Fruit fly (Drosophila melanogaster): ENCODE results near the gene Nipsnap.

Nipsnap gene

dm6 chrX:16104738-16105426, 31.5 kb upstream of the Nipsnap start, which contains the start of the genes CG42353 and CG42354 (continued):
- TF ChIP-seq Sry-δ (GFP tag; optimal IDR thresholded peaks at IDR 0.05) (peak; percentile 58), MTF-1 (GFP tag; optimal IDR thresholded peaks at IDR 0.05; ENCODE audit: borderline replicate concordance) (peak; percentile 87), CG11093 (GFP tag; IDR thresholded peaks at IDR 0.05) (peak; percentile 93), BtbVII (GFP tag; optimal IDR thresholded peaks at IDR 0.05) (peak; percentile 91), zfh1 (GFP tag; IDR thresholded peaks at IDR 0.05) (peak; percentile 95), lov (optimal IDR thresholded peaks at IDR 0.05) (no peak), lov (GFP tag; IDR thresholded peaks at IDR 0.05) (peak; percentile 94), Camta (GFP tag; optimal IDR thresholded peaks at IDR 0.05) (peak; percentile 54), maf-S (GFP tag; optimal IDR thresholded peaks at IDR 0.05) (peak; percentile 92), CG12071 (GFP tag; optimal IDR thresholded peaks at IDR 0.05) (peak; percentile 92), Fer3 (tag; optimal IDR thresholded peaks at IDR 0.05) (peak; percentile 95), stc (GFP tag; IDR thresholded peaks at IDR 0.05) (peak; percentile 95), HLHmδ (GFP tag; optimal IDR thresholded peaks at IDR 0.05) (peak; percentile 16), CG8281 (tag; optimal IDR thresholded peaks at IDR 0.05) (peak; percentile 86), CG17829 (tag; optimal IDR thresholded peaks at IDR 0.05) (peak; percentile 97), peb (GFP tag; IDR thresholded peaks at IDR 0.05) (peak; percentile 91), wek (GFP tag; optimal IDR thresholded peaks at IDR 0.05) (peak; percentile 87), CG7963 (GFP tag; IDR thresholded peaks at IDR 0.05; ENCODE audit: partially characterized antibody) (no peak), CG7928 (GFP tag; optimal IDR thresholded peaks at IDR 0.05) (peak; percentile 69), CG1233 (GFP tag; optimal IDR thresholded peaks at IDR 0.05) (peak; percentile 93), caup (GFP tag; optimal IDR thresholded peaks at IDR 0.05; ENCODE audit: severe bottlenecking) (peak; percentile 95), HLH54F (GFP tag; optimal IDR thresholded peaks at IDR 0.05) (peak; percentile 95), pfk (GFP tag; optimal IDR thresholded peaks at IDR 0.05) (peak; percentile 43), sens-2 (GFP tag; IDR thresholded peaks at IDR 0.05) (peak; percentile 89), CG8765 (GFP tag; IDR thresholded peaks at IDR 0.05) (peak; percentile 91), grau (tag; optimal IDR thresholded peaks at IDR 0.05) (peak; percentile 96), HmgD (GFP tag; optimal IDR thresholded peaks at IDR 0.05) (peak; percentile 44), CG12236 (GFP tag; optimal IDR thresholded peaks at IDR 0.05) (peak; percentile 90), Nf-YC (tag; optimal IDR thresholded peaks at IDR 0.05) (peak; percentile 86), HHEX (GFP tag; optimal IDR thresholded peaks at IDR 0.05) (peak; percentile 94), sens (GFP tag) (peak; percentile 95), Xbp1 (GFP tag; optimal IDR thresholded peaks at IDR 0.05) (peak; percentile 97), wdn (GFP tag; IDR thresholded peaks at IDR 0.05) (peak; percentile 82), fd3F (GFP tag; optimal IDR thresholded peaks at IDR 0.05) (peak; percentile 90), ab (GFP tag; optimal IDR thresholded peaks at IDR 0.05) (peak; percentile 83), CG11247 (GFP tag; IDR thresholded peaks at IDR 0.05) (peak; percentile 88), Hr51 (GFP tag; optimal IDR thresholded peaks at IDR 0.05) (peak; percentile 94 to 96), CG43689 (GFP tag; IDR thresholded peaks at IDR 0.05) (peak; percentile 71), da (GFP tag; optimal IDR thresholded peaks at IDR 0.05) (peak; percentile 81), zen2 (GFP tag; IDR thresholded peaks at IDR 0.05; ENCODE audit: partially characterized antibody) (no peak), Hmr (GFP tag; optimal IDR thresholded peaks at IDR 0.05) (peak; percentile 97), otp (GFP tag; IDR thresholded peaks at IDR 0.05) (peak; percentile 86), CG8924 (tag; optimal IDR thresholded peaks at IDR 0.05) (peak; percentile 97), Vsx1 (GFP tag; optimal IDR thresholded peaks at IDR 0.05) (peak; percentile 75), dmrt99B (tag; optimal IDR thresholded peaks at IDR 0.05) (peak; percentile 96), lab (GFP tag; optimal IDR thresholded peaks at IDR 0.05) (peak; percentile 97), CG12299 (tag; optimal IDR thresholded peaks at IDR 0.05) (peak; percentile 93), C15 (GFP tag; IDR thresholded peaks at IDR 0.05) (peak; percentile 76; the same call in 1 of the 3 replicates), Dfd (GFP tag; optimal IDR thresholded peaks at IDR 0.05) (peak in 1 of 2 experiments; percentile 22)

Data from whole organism, embryonic.